Worm (Caenorhabditis elegans) whole organism, late embryonic: ENCODE data around the gene T07H3.7.
"Not testable (repeated sequence)": the region's sequence is repeated elsewhere in the genome, so short reads cannot be mapped to it uniquely, and the experiment has no call there.

Source experiments
- ceh-6 ChIP-seq: fragments of 200-800 bp; sonication (Bioruptor generic); optimal IDR thresholded peaks from 2 replicates; lab custom pipeline; 2018; ENCODE audit warnings: mild to moderate bottlenecking, missing genetic modification characterization, missing compliant biosample characterization
- dve-1 ChIP-seq: sonication (generic microtip); optimal IDR thresholded peaks from 2 replicates; lab custom pipeline; 2017; ENCODE audit warnings: antibody characterized with exemption, mild to moderate bottlenecking, missing genetic modification characterization, missing compliant biosample characterization
- fkh-6 ChIP-seq: sonication (generic microtip); optimal IDR thresholded peaks from 2 replicates; lab custom pipeline; 2016; ENCODE audit warnings: missing genetic modification characterization, missing compliant biosample characterization
- hlh-13 ChIP-seq: fragments of 200-800 bp; sonication (Bioruptor generic); optimal IDR thresholded peaks from 2 replicates; lab custom pipeline; 2018; ENCODE audit warnings: mild to moderate bottlenecking, missing genetic modification characterization, missing compliant biosample characterization
- hlh-15 ChIP-seq: sonication (generic microtip); optimal IDR thresholded peaks from 2 replicates; lab custom pipeline; 2016; ENCODE audit warnings: missing genetic modification characterization, missing compliant biosample characterization
- lim-6 ChIP-seq: sonication (generic microtip); optimal IDR thresholded peaks from 2 replicates; lab custom pipeline; 2016; ENCODE audit warnings: missing genetic modification characterization, missing compliant biosample characterization
- mec-3 ChIP-seq: sonication (generic microtip); optimal IDR thresholded peaks from 2 replicates; lab custom pipeline; 2016; ENCODE audit warnings: borderline replicate concordance, missing genetic modification characterization, missing compliant biosample characterization
- nhr-232 ChIP-seq: sonication (generic microtip); optimal IDR thresholded peaks from 2 replicates; lab custom pipeline; 2016; ENCODE audit warnings: missing genetic modification characterization, missing compliant biosample characterization
- sox-2 ChIP-seq: fragments of 200-800 bp; sonication (Bioruptor generic); IDR thresholded peaks from 2 replicates; pipeline ENCODE4 v1.3.6; 2022; ENCODE audit warnings: missing genetic modification reagents, missing genetic modification characterization, missing compliant biosample characterization

T07H3.7 gene

ce11 chrII:1543182-1543581 is 46.6 kb downstream of the T07H3.7 start, which contains the start of gene K05F6.4:
Gene K05F6.4 (plus strand): TSS chrII:1543482.
- not testable (repeated sequence) for TF ChIP-seq fkh-6 (tag; lab: Kevin White, UChicago); hlh-13 (GFP tag; lab: Kevin White, UChicago); dve-1 (tag; lab: Kevin White, UChicago)

- not testable (repeated sequence) for TF ChIP-seq hlh-15 (tag; lab: Kevin White, UChicago); mec-3 (tag; lab: Kevin White, UChicago); ceh-6
These were observed 49.1 kb downstream of the T07H3.7 start, which contains the start of gene poml-4 for ce11 chrII:1540628-1541027. Gene poml-4 (plus strand): TSS chrII:1540928.

- TF ChIP-seq hlh-15 (tag; lab: Kevin White, UChicago) (no peak), lim-6 (no peak), nhr-232 (no peak), sox-2 (GFP tag; lab: Robert Waterston, UW) (no peak)
- TF ChIP-seq, all 69 proteins: peak for 0
These were observed 51.2 kb downstream of the T07H3.7 start, which contains the start of gene fbxb-44 for ce11 chrII:1538589-1538988. Gene fbxb-44 (plus strand): TSS chrII:1538889.
